Worm (Caenorhabditis elegans): Measurements from ENCODE around the gene vps-33.2.
A peak's percentile ranks its signal among the peaks of the same experiment; 100 is the strongest.
"Not testable (repeated sequence)": the region's sequence is repeated elsewhere in the genome, so short reads cannot be mapped to it uniquely, and the experiment has no call there.

Gene vps-33.2

ce11 chrII:6625302-6625701, 24.3 kb downstream of the vps-33.2 start, which contains the start of gene F54H5.14:
TSS of gene F54H5.14 (minus strand) at chrII:6625402.
- no peak for TF ChIP-seq Y55F3AM.14 (GFP tag; optimal IDR thresholded peaks at IDR 0.05)
- peak; percentile 0 for TF ChIP-seq fos-1 (tag; optimal IDR thresholded peaks at IDR 0.05)
- no peak for TF ChIP-seq lin-39 (tag; optimal IDR thresholded peaks at IDR 0.05)
- no peak for TF ChIP-seq unc-39 (tag; optimal IDR thresholded peaks at IDR 0.05)
- TF ChIP-seq mbf-1 (tag; optimal IDR thresholded peaks at IDR 0.05): no peak
- TF ChIP-seq unc-55 (GFP tag; optimal IDR thresholded peaks at IDR 0.05): no peak
- TF ChIP-seq lin-13 (GFP tag; optimal IDR thresholded peaks at IDR 0.05): no peak

DNA sequence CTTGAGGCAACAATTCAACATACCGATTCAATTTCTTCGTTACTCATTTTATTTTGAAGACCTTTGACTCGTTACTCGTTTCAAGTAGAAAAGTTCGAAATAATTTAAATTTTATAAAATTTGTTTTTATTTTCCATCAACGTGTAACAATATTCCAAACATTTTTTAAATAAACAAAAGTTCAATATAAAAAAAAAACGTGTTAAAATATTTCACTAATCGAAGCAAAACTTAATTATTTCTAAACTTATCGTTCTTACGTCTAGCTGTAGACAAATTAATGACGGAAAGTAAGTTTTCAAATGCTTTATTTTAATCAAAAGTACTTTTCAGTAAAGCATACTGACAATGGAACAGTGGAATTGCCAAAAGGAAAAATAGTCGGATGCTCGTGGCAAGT, 26.2 kb downstream of the vps-33.2 start, which contains the start of the genes F54H5.5 and F54H5.2:
Gene F54H5.5, minus strand, starts transcription at position 101 of the 400 bp plus-strand sequence.
Gene F54H5.2, plus strand, starts transcription at position 303 of the 400 bp plus-strand sequence.
- TF ChIP-seq nhr-6, C34F6.9, nhr-25 (tag; optimal IDR thresholded peaks at IDR 0.05): not testable (repeated sequence)

DNA sequence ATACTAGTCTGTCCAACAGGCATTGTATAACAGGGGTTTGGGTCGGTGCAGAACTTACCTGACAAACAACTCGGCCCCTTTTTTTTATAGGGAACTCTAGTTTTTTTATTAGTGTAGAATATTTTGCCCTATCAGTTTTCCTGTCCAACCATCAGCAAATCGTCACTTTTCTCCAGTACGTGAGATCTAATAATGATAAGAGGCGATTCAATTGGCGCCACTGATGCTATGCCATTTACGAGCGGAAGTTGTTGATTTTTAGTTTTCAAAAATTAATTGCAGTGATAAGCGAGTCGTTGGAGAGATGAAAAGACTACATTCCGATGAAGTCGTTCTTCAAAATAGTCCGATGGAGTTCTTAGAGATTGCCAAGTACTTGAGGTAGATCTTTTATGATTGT, 27.4 kb downstream of the vps-33.2 start:
- TF ChIP-seq lin-39 (tag; optimal IDR thresholded peaks at IDR 0.05) (no peak), fos-1 (tag; optimal IDR thresholded peaks at IDR 0.05) (peak; percentile 84), sma-9 (GFP tag; optimal IDR thresholded peaks at IDR 0.05) (peak; percentile 20), sma-9 (tag; optimal IDR thresholded peaks at IDR 0.05) (no peak)

ce11 chrII:6629775-6630174, 28.8 kb downstream of the vps-33.2 start:
- no peak for TF ChIP-seq zag-1 (tag; optimal IDR thresholded peaks at IDR 0.05)
- no peak for TF ChIP-seq F13H6.1 (tag; optimal IDR thresholded peaks at IDR 0.05)
- no peak for TF ChIP-seq C34F6.9 (tag; optimal IDR thresholded peaks at IDR 0.05)
- no peak for TF ChIP-seq ama-1 (optimal IDR thresholded peaks at IDR 0.05)
- TF ChIP-seq fos-1 (tag; optimal IDR thresholded peaks at IDR 0.05): peak; percentile 71

ce11 chrII:6630811-6631210, 29.8 kb downstream of the vps-33.2 start, which contains the start of gene T19D12.4:
TSS of gene T19D12.4 (plus strand) at chrII:6631105.
- no peak for TF ChIP-seq nhr-129 (tag; optimal IDR thresholded peaks at IDR 0.05)
- TF ChIP-seq fos-1 (tag; optimal IDR thresholded peaks at IDR 0.05): peak; percentile 91

ce11 chrII:6631995-6632394, 31.0 kb downstream of the vps-33.2 start:
- no peak for TF ChIP-seq ztf-4 (tag; optimal IDR thresholded peaks at IDR 0.05)
- TF ChIP-seq C34F6.9 (tag; optimal IDR thresholded peaks at IDR 0.05): no peak
- no peak for TF ChIP-seq unc-39 (tag; optimal IDR thresholded peaks at IDR 0.05)
- TF ChIP-seq elt-1 (tag; optimal IDR thresholded peaks at IDR 0.05): no peak
- TF ChIP-seq snpc-4 (tag; optimal IDR thresholded peaks at IDR 0.05): no peak
- TF ChIP-seq alr-1 (tag; optimal IDR thresholded peaks at IDR 0.05): no peak
- no peak for TF ChIP-seq F13H6.1 (tag; optimal IDR thresholded peaks at IDR 0.05)
- no peak for TF ChIP-seq nhr-129 (tag; optimal IDR thresholded peaks at IDR 0.05)
- TF ChIP-seq lin-11 (tag; optimal IDR thresholded peaks at IDR 0.05): no peak
- TF ChIP-seq peb-1 (tag; optimal IDR thresholded peaks at IDR 0.05): no peak
- no peak for TF ChIP-seq sma-3 (GFP tag; optimal IDR thresholded peaks at IDR 0.05)
- TF ChIP-seq mbf-1 (tag; optimal IDR thresholded peaks at IDR 0.05): no peak

ce11 chrII:6636136-6636535, 35.1 kb downstream of the vps-33.2 start, which contains the start of gene T19D12.5:
TSS of gene T19D12.5 (minus strand) at chrII:6636236.
- TF ChIP-seq nhr-10 (tag; optimal IDR thresholded peaks at IDR 0.05) (no peak), nhr-6 (tag; optimal IDR thresholded peaks at IDR 0.05) (no peak), alr-1 (tag; optimal IDR thresholded peaks at IDR 0.05) (no peak), peb-1 (tag; optimal IDR thresholded peaks at IDR 0.05) (no peak), mab-5 (tag; optimal IDR thresholded peaks at IDR 0.05) (no peak), ztf-1 (GFP tag; conservative IDR thresholded peaks at IDR 0.05) (no peak), unc-62 (GFP tag; optimal IDR thresholded peaks at IDR 0.05) (no peak)

DNA sequence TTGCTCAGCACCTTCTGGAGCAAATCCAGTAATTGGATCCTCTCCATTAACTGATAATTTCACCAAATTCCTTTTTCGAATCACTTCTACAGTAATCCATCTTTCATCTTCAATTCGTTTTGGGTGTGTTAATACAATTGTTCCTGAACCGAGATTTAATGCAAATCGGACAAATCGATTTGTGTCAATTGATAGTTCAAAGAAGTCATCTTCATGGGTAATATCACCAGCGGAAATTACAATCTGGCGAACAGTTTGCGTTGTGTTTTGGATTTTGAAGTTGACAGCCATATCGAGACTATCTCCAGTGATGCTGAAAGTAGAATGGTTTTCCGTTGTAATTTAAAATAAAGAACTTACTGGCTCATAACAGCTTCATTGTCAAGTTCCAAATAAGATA, 36.8 kb downstream of the vps-33.2 start:
- TF ChIP-seq peb-1 (tag; optimal IDR thresholded peaks at IDR 0.05): no peak
- no peak for TF ChIP-seq fos-1 (tag; optimal IDR thresholded peaks at IDR 0.05)
- no peak for TF ChIP-seq lsy-2 (tag; optimal IDR thresholded peaks at IDR 0.05)
- TF ChIP-seq nhr-11 (tag; optimal IDR thresholded peaks at IDR 0.05): no peak
- TF ChIP-seq elt-1 (tag; optimal IDR thresholded peaks at IDR 0.05): no peak
- TF ChIP-seq mdl-1 (tag; optimal IDR thresholded peaks at IDR 0.05): no peak
- no peak for TF ChIP-seq gmeb-1 (tag; optimal IDR thresholded peaks at IDR 0.05)
- no peak for TF ChIP-seq R02D3.7 (tag; optimal IDR thresholded peaks at IDR 0.05)
- no peak for TF ChIP-seq nhr-23 (tag; optimal IDR thresholded peaks at IDR 0.05)
- no peak for TF ChIP-seq nhr-25 (tag; optimal IDR thresholded peaks at IDR 0.05)
- TF ChIP-seq lin-11 (tag; optimal IDR thresholded peaks at IDR 0.05): no peak
- TF ChIP-seq ztf-11 (tag; optimal IDR thresholded peaks at IDR 0.05): no peak
- no peak for TF ChIP-seq unc-39 (tag; optimal IDR thresholded peaks at IDR 0.05)
- TF ChIP-seq alr-1 (tag; optimal IDR thresholded peaks at IDR 0.05): no peak
- no peak for TF ChIP-seq dmd-4 (tag; optimal IDR thresholded peaks at IDR 0.05)
- TF ChIP-seq ama-1 (optimal IDR thresholded peaks at IDR 0.05): no peak
- no peak for TF ChIP-seq C34F6.9 (tag; optimal IDR thresholded peaks at IDR 0.05)
- no peak for TF ChIP-seq unc-55 (GFP tag; optimal IDR thresholded peaks at IDR 0.05)
- TF ChIP-seq skn-1 (tag; optimal IDR thresholded peaks at IDR 0.05): no peak

All from whole organism, L2 larva.